Worm (Caenorhabditis elegans) whole organism, L3 larva: ENCODE measurements around the gene Y59C2A.1.

ENCODE experiments used
- aly-2 ChIP-seq: fragments of 150-350 bp; optimal IDR thresholded peaks from 2 replicates; lab custom pipeline; 2014; ENCODE audit warnings: missing biosample characterization, missing genetic modification characterization
- ama-1 ChIP-seq: fragments of 150-350 bp; optimal IDR thresholded peaks from 2 replicates; lab custom pipeline; 2018
- elt-1 ChIP-seq: fragments of 150-350 bp; optimal IDR thresholded peaks from 2 replicates; lab custom pipeline; 2014; ENCODE audit warnings: missing biosample characterization, missing genetic modification characterization
- nhr-76 ChIP-seq: fragments of 150-350 bp; sonication (generic microtip); optimal IDR thresholded peaks from 5 replicates; lab custom pipeline; 2014; ENCODE audit warnings: missing biosample characterization, missing genetic modification characterization
- pha-4 ChIP-seq: fragments of 150-350 bp; optimal IDR thresholded peaks from 2 replicates; lab custom pipeline; 2014; ENCODE audit warnings: missing biosample characterization, missing genetic modification reagents, missing genetic modification characterization

- TF ChIP-seq nhr-76 (tag; lab: Kevin White, UChicago), result no peak
- TF ChIP-seq elt-1 (tag; lab: Kevin White, UChicago), result no peak
- no peak for TF ChIP-seq pha-4 (tag; lab: Kevin White, UChicago)
- no peak for TF ChIP-seq ama-1 (lab: Kevin White, UChicago)
- no peak for TF ChIP-seq aly-2
Observed at ce11 chrII:2223467-2223866, 15.6 kb downstream of the Y59C2A.1 start, which contains the start of gene cbs-2.
